Worm (Caenorhabditis elegans) whole organism, L3 larva: ENCODE results near the gene cyp-34A6.

Source experiments
- R02D3.7 ChIP-seq: fragments of 150-350 bp; optimal IDR thresholded peaks from 2 replicates; lab custom pipeline; 2014; ENCODE audit warnings: missing biosample characterization, missing genetic modification characterization
- ZK546.5 ChIP-seq: sonication (generic microtip); optimal IDR thresholded peaks from 2 replicates; lab custom pipeline; 2017; ENCODE audit warnings: missing biosample characterization, missing genetic modification characterization
- aly-2 ChIP-seq: fragments of 150-350 bp; optimal IDR thresholded peaks from 2 replicates; lab custom pipeline; 2014; ENCODE audit warnings: missing biosample characterization, missing genetic modification characterization
- ama-1 ChIP-seq: fragments of 150-350 bp; optimal IDR thresholded peaks from 2 replicates; lab custom pipeline; 2018
- ceh-16 ChIP-seq: sonication (generic microtip); optimal IDR thresholded peaks from 2 replicates; lab custom pipeline; 2017; ENCODE audit warnings: missing biosample characterization, missing genetic modification characterization
- ceh-82 ChIP-seq: fragments of 150-350 bp; optimal IDR thresholded peaks from 2 replicates; lab custom pipeline; 2014; ENCODE audit warnings: missing biosample characterization, missing genetic modification characterization
- ceh-9 ChIP-seq: sonication (generic microtip); optimal IDR thresholded peaks from 2 replicates; lab custom pipeline; 2018; ENCODE audit warnings: missing biosample characterization, missing genetic modification characterization
- daf-12 ChIP-seq: fragments of 150-350 bp; optimal IDR thresholded peaks from 2 replicates; lab custom pipeline; 2014; ENCODE audit warnings: missing biosample characterization, missing genetic modification reagents, missing genetic modification characterization
- egl-27 ChIP-seq: sonication (generic microtip); optimal IDR thresholded peaks from 4 replicates; lab custom pipeline; 2017; ENCODE audit warnings: missing biosample characterization, missing genetic modification reagents, missing genetic modification characterization
- egl-5 ChIP-seq: fragments of 150-350 bp; optimal IDR thresholded peaks from 2 replicates; lab custom pipeline; 2017; ENCODE audit warnings: missing biosample characterization, missing genetic modification reagents, missing genetic modification characterization, inconsistent platforms
- elt-1 ChIP-seq: fragments of 150-350 bp; optimal IDR thresholded peaks from 2 replicates; lab custom pipeline; 2014; ENCODE audit warnings: missing biosample characterization, missing genetic modification characterization
- elt-2 ChIP-seq: sonication (generic microtip); optimal IDR thresholded peaks from 2 replicates; lab custom pipeline; 2016; ENCODE audit warnings: missing genetic modification reagents, mild to moderate bottlenecking, missing genetic modification characterization, missing compliant biosample characterization
- elt-3 ChIP-seq, 3 experiments: fragments of 150-350 bp in 1 of 3; sonication (generic microtip) in 2 of 3; optimal IDR thresholded peaks; 2 replicates in 2 of 3; 4 replicates in 1 of 3; lab custom pipeline; 2014 to 2017; ENCODE audit warnings: missing biosample characterization in 3 of 3, missing genetic modification characterization in 3 of 3
- eor-1 ChIP-seq, 2 experiments: fragments of 150-350 bp; optimal IDR thresholded peaks; 2 replicates each; lab custom pipeline; 2014 to 2018; ENCODE audit warnings: missing biosample characterization in 2 of 2, missing genetic modification characterization in 2 of 2
- hmg-11 ChIP-seq: sonication (generic microtip); optimal IDR thresholded peaks from 2 replicates; lab custom pipeline; 2016; ENCODE audit warnings: missing genetic modification characterization, missing compliant biosample characterization
- jun-1 ChIP-seq: fragments of 150-350 bp; optimal IDR thresholded peaks from 2 replicates; lab custom pipeline; 2014; ENCODE audit warnings: missing biosample characterization, missing genetic modification reagents, missing genetic modification characterization
- lin-15B ChIP-seq: fragments of 150-350 bp; optimal IDR thresholded peaks from 2 replicates; lab custom pipeline; 2014; ENCODE audit warnings: missing biosample characterization, missing genetic modification characterization
- lin-39 ChIP-seq: fragments of 150-350 bp; optimal IDR thresholded peaks from 2 replicates; lab custom pipeline; 2018; ENCODE audit warnings: missing biosample characterization, missing genetic modification reagents, missing genetic modification characterization
- lsy-12 ChIP-seq: sonication (generic microtip); optimal IDR thresholded peaks from 2 replicates; lab custom pipeline; 2016; ENCODE audit warnings: mild to moderate bottlenecking, missing genetic modification characterization, missing compliant biosample characterization
- mdl-1 ChIP-seq: fragments of 150-350 bp; optimal IDR thresholded peaks from 2 replicates; lab custom pipeline; 2014; ENCODE audit warnings: missing biosample characterization, missing genetic modification characterization
- mml-1 ChIP-seq: fragments of 150-350 bp; sonication (generic microtip); optimal IDR thresholded peaks from 3 replicates; lab custom pipeline; 2014; ENCODE audit warnings: missing biosample characterization, missing genetic modification characterization
- nfya-1 ChIP-seq: sonication (generic microtip); optimal IDR thresholded peaks from 2 replicates; lab custom pipeline; 2017; ENCODE audit warnings: missing genetic modification characterization, mild to moderate bottlenecking, missing compliant biosample characterization, antibody characterized with exemption, moderate library complexity; ENCODE audit not compliant: insufficient read depth
- nhr-11 ChIP-seq: fragments of 150-350 bp; optimal IDR thresholded peaks from 2 replicates; lab custom pipeline; 2014; ENCODE audit warnings: missing biosample characterization, missing genetic modification characterization
- nhr-12 ChIP-seq: fragments of 150-350 bp; optimal IDR thresholded peaks from 2 replicates; lab custom pipeline; 2014; ENCODE audit warnings: missing biosample characterization, missing genetic modification characterization
- nhr-23 ChIP-seq: fragments of 150-350 bp; optimal IDR thresholded peaks from 2 replicates; lab custom pipeline; 2014; ENCODE audit warnings: missing biosample characterization, missing genetic modification reagents, missing genetic modification characterization
- nhr-237 ChIP-seq: fragments of 150-350 bp; optimal IDR thresholded peaks from 2 replicates; lab custom pipeline; 2014; ENCODE audit warnings: missing biosample characterization, missing genetic modification characterization
- nhr-28 ChIP-seq: fragments of 150-350 bp; optimal IDR thresholded peaks from 2 replicates; lab custom pipeline; 2014; ENCODE audit warnings: missing biosample characterization, missing genetic modification characterization
- nhr-43 ChIP-seq: sonication (generic microtip); optimal IDR thresholded peaks from 2 replicates; lab custom pipeline; 2016; ENCODE audit warnings: mild to moderate bottlenecking, missing genetic modification characterization, missing compliant biosample characterization; ENCODE audit not compliant: poor library complexity, severe bottlenecking
- nhr-76 ChIP-seq: fragments of 150-350 bp; sonication (generic microtip); optimal IDR thresholded peaks from 5 replicates; lab custom pipeline; 2014; ENCODE audit warnings: missing biosample characterization, missing genetic modification characterization
- nhr-77 ChIP-seq: fragments of 150-350 bp; optimal IDR thresholded peaks from 2 replicates; lab custom pipeline; 2014; ENCODE audit warnings: missing biosample characterization, missing genetic modification characterization
- pha-4 ChIP-seq: fragments of 150-350 bp; optimal IDR thresholded peaks from 2 replicates; lab custom pipeline; 2014; ENCODE audit warnings: missing biosample characterization, missing genetic modification reagents, missing genetic modification characterization
- pqm-1 ChIP-seq: fragments of 150-350 bp; optimal IDR thresholded peaks from 2 replicates; lab custom pipeline; 2017; ENCODE audit warnings: missing biosample characterization, missing genetic modification characterization, inconsistent platforms
- sea-2 ChIP-seq: fragments of 150-350 bp; sonication (generic microtip); optimal IDR thresholded peaks from 4 replicates; lab custom pipeline; 2014; ENCODE audit warnings: missing biosample characterization, missing genetic modification reagents, missing genetic modification characterization
- snpc-4 ChIP-seq: fragments of 150-350 bp; optimal IDR thresholded peaks from 2 replicates; lab custom pipeline; 2014; ENCODE audit warnings: missing biosample characterization, missing genetic modification characterization
- tbx-2 ChIP-seq: sonication (generic microtip); optimal IDR thresholded peaks from 2 replicates; lab custom pipeline; 2016; ENCODE audit warnings: mild to moderate bottlenecking, missing genetic modification characterization, missing compliant biosample characterization
- unc-39 ChIP-seq: sonication (generic microtip); optimal IDR thresholded peaks from 4 replicates; lab custom pipeline; 2017; ENCODE audit warnings: missing biosample characterization, missing genetic modification characterization
- unc-62 ChIP-seq: fragments of 150-350 bp; sonication (generic microtip); optimal IDR thresholded peaks from 4 replicates; lab custom pipeline; 2014; ENCODE audit warnings: missing biosample characterization, missing genetic modification reagents, missing genetic modification characterization
- zag-1 ChIP-seq: fragments of 150-350 bp; optimal IDR thresholded peaks from 2 replicates; lab custom pipeline; 2014; ENCODE audit warnings: missing biosample characterization, missing genetic modification characterization
- ztf-11 ChIP-seq: fragments of 150-350 bp; optimal IDR thresholded peaks from 2 replicates; lab custom pipeline; 2014; ENCODE audit warnings: missing biosample characterization, missing genetic modification characterization
- ztf-4 ChIP-seq: fragments of 150-350 bp; optimal IDR thresholded peaks from 2 replicates; lab custom pipeline; 2014; ENCODE audit warnings: missing biosample characterization, missing genetic modification characterization

cyp-34A6 gene

ce11 chrV:3931326-3931725 is 29.8 kb downstream of the cyp-34A6 start, which contains the start of gene srx-63:
Gene srx-63, plus strand, starts transcription at chrV:3931626.
- no peak for TF ChIP-seq lin-39 (tag; lab: Kevin White, UChicago)
- no peak for TF ChIP-seq ztf-11 (tag; lab: Kevin White, UChicago)
- no peak for TF ChIP-seq nhr-77 (tag; lab: Kevin White, UChicago)
- TF ChIP-seq egl-5 (tag; lab: Kevin White, UChicago) = no peak
- TF ChIP-seq pha-4 (tag; lab: Kevin White, UChicago) = no peak
- TF ChIP-seq elt-1 = no peak
- no peak for TF ChIP-seq tbx-2 (tag; lab: Kevin White, UChicago)
- TF ChIP-seq nhr-12 (tag; lab: Kevin White, UChicago) = no peak
- TF ChIP-seq mml-1 (tag; lab: Kevin White, UChicago) = no peak
- TF ChIP-seq ZK546.5 (tag; lab: Kevin White, UChicago) = no peak
- no peak for TF ChIP-seq nhr-76 (tag; lab: Kevin White, UChicago)
- TF ChIP-seq sea-2 (GFP tag; lab: Kevin White, UChicago) = no peak
- TF ChIP-seq lsy-12 (tag; lab: Kevin White, UChicago) = no peak
- no peak for TF ChIP-seq snpc-4
- TF ChIP-seq egl-27 (tag; lab: Kevin White, UChicago) = no peak
- TF ChIP-seq mdl-1 (tag; lab: Kevin White, UChicago) = no peak
- no peak for TF ChIP-seq unc-62 (GFP tag; lab: Kevin White, UChicago)
- TF ChIP-seq nhr-11 = no peak
- no peak for TF ChIP-seq ceh-82

ce11 chrV:3929099-3929498 is 32.0 kb downstream of the cyp-34A6 start, which contains the start of gene srx-64:
Gene srx-64, plus strand, starts transcription at chrV:3929399.
- TF ChIP-seq elt-2 (tag; lab: Kevin White, UChicago) (no peak), ama-1 (lab: Kevin White, UChicago) (no peak), ceh-82 (no peak), ceh-9 (no peak), lsy-12 (tag; lab: Kevin White, UChicago) (no peak), ceh-16 (no peak), aly-2 (no peak), tbx-2 (tag; lab: Kevin White, UChicago) (no peak), eor-1 (tag; optimal IDR thresholded peaks at IDR 0.05; lab: Kevin White, UChicago) (no peak), R02D3.7 (tag; lab: Kevin White, UChicago) (no peak), nfya-1 (tag; lab: Kevin White, UChicago) (no peak), unc-62 (GFP tag; lab: Kevin White, UChicago) (no peak), nhr-76 (tag; lab: Kevin White, UChicago) (no peak), pqm-1 (tag; lab: Kevin White, UChicago) (no peak), mdl-1 (tag; lab: Kevin White, UChicago) (no peak), daf-12 (tag; lab: Kevin White, UChicago) (no peak), egl-5 (tag; lab: Kevin White, UChicago) (no peak), jun-1 (no peak), egl-27 (tag; lab: Kevin White, UChicago) (no peak)
- TF ChIP-seq, all 47 proteins: peak for 0

ce11 chrV:3927522-3927921 is 33.6 kb downstream of the cyp-34A6 start:
- no peak for TF ChIP-seq elt-1
- no peak for TF ChIP-seq nhr-23 (tag; lab: Kevin White, UChicago)
- TF ChIP-seq jun-1 = no peak
- no peak for TF ChIP-seq nhr-28 (tag; lab: Kevin White, UChicago)
- no peak for TF ChIP-seq lin-39 (tag; lab: Kevin White, UChicago)
- TF ChIP-seq zag-1 (tag; lab: Kevin White, UChicago) = no peak
- TF ChIP-seq nhr-237 (tag; lab: Kevin White, UChicago) = no peak
- TF ChIP-seq pha-4 (tag; lab: Kevin White, UChicago) = no peak
- TF ChIP-seq nfya-1 (tag; lab: Kevin White, UChicago) = no peak
- TF ChIP-seq hmg-11 = no peak
- no peak for TF ChIP-seq lin-15B

ce11 chrV:3922547-3922946 is 38.6 kb downstream of the cyp-34A6 start:
- TF ChIP-seq nhr-43 (tag; lab: Kevin White, UChicago) (no peak), ztf-4 (tag; lab: Kevin White, UChicago) (no peak), unc-62 (GFP tag; lab: Kevin White, UChicago) (no peak), eor-1 (tag; optimal IDR thresholded peaks at IDR 0.05; lab: Kevin White, UChicago) (no peak), egl-5 (tag; lab: Kevin White, UChicago) (no peak), ceh-9 (no peak), ceh-16 (no peak), aly-2 (no peak), tbx-2 (tag; lab: Kevin White, UChicago) (no peak), nhr-28 (tag; lab: Kevin White, UChicago) (no peak), unc-39 (tag; lab: Kevin White, UChicago) (no peak), sea-2 (GFP tag; lab: Kevin White, UChicago) (no peak), elt-1 (no peak), ZK546.5 (tag; lab: Kevin White, UChicago) (no peak), elt-3 (tag; optimal IDR thresholded peaks at IDR 0.05; lab: Kevin White, UChicago) (no peak)
